Worm (Caenorhabditis elegans): ENCODE results near the gene acbp-5.

ce11 chrIII:13652010-13652409, 10.5 kb upstream of the acbp-5 start:
- TF ChIP-seq ceh-43 (GFP tag; optimal IDR thresholded peaks at IDR 0.05) (no peak), mep-1 (tag; optimal IDR thresholded peaks at IDR 0.05) (no peak), pha-4 (tag; optimal IDR thresholded peaks at IDR 0.05) (no peak), ces-1 (GFP tag; optimal IDR thresholded peaks at IDR 0.05) (no peak), nhr-237 (tag; optimal IDR thresholded peaks at IDR 0.05) (no peak), ztf-11 (tag; optimal IDR thresholded peaks at IDR 0.05) (no peak), lin-13 (tag; optimal IDR thresholded peaks at IDR 0.05) (no peak), zip-8 (tag; optimal IDR thresholded peaks at IDR 0.05) (no peak)

Measured in whole organism, mixed stage, embryonic.